Fruit fly (Drosophila melanogaster) Kc167 (cell line): ENCODE measurements around the gene CG14840.

Experiments
- Myc ChIP-seq: fragments of >200 bp; optimal IDR thresholded peaks from 2 replicates; lab custom pipeline; 2017; ENCODE audit warnings: missing external identifiers
- Sin3A ChIP-seq: fragments of >200 bp; optimal IDR thresholded peaks from 2 replicates; lab custom pipeline; 2018; ENCODE audit warnings: missing external identifiers
- h ChIP-seq: fragments of >200 bp; optimal IDR thresholded peaks from 3 replicates; lab custom pipeline; 2018; ENCODE audit warnings: missing external identifiers
- insv ChIP-seq: fragments of >200 bp; optimal IDR thresholded peaks from 3 replicates; lab custom pipeline; 2018; ENCODE audit warnings: missing external identifiers
- psq ChIP-seq: fragments of >200 bp; optimal IDR thresholded peaks from 2 replicates; lab custom pipeline; 2017; ENCODE audit warnings: missing external identifiers
- ttk ChIP-seq: sonication (Bioruptor generic); optimal IDR thresholded peaks from 2 replicates; lab custom pipeline; 2017; ENCODE audit warnings: missing external identifiers

dm6 chr3R:14283042-14283626, 22.1 kb upstream of the CG14840 start:
- TF ChIP-seq Myc (lab: Kevin White, UChicago) (no peak), ttk (lab: Kevin White, UChicago) (no peak), h (no peak), Sin3A (no peak), psq (lab: Kevin White, UChicago) (no peak), insv (no peak)
